Worm (Caenorhabditis elegans) whole organism, late embryonic: ENCODE data around the gene math-31.
"Not testable (repeated sequence)": the region's sequence is repeated elsewhere in the genome, so short reads cannot be mapped to it uniquely, and the experiment has no call there.

Experiments
- C38D4.7 ChIP-seq: fragments of 200-800 bp; sonication (Bioruptor generic); optimal IDR thresholded peaks from 2 replicates; lab custom pipeline; 2018; ENCODE audit warnings: mild to moderate bottlenecking, missing genetic modification characterization, moderate library complexity, missing compliant biosample characterization
- ceh-14 ChIP-seq: sonication (generic microtip); optimal IDR thresholded peaks from 2 replicates; lab custom pipeline; 2016; ENCODE audit warnings: missing genotype, missing genetic modification characterization, missing compliant biosample characterization
- ceh-24 ChIP-seq: sonication (generic microtip); optimal IDR thresholded peaks from 2 replicates; lab custom pipeline; 2016; ENCODE audit warnings: mild to moderate bottlenecking, missing genetic modification characterization, missing compliant biosample characterization
- ceh-30 ChIP-seq: fragments of 150-350 bp; optimal IDR thresholded peaks from 2 replicates; lab custom pipeline; 2014; ENCODE audit warnings: missing biosample characterization, missing genetic modification characterization
- ceh-31 ChIP-seq: sonication (generic microtip); optimal IDR thresholded peaks from 2 replicates; lab custom pipeline; 2016; ENCODE audit warnings: missing genetic modification characterization, missing compliant biosample characterization
- ceh-34 ChIP-seq: sonication (generic microtip); optimal IDR thresholded peaks from 2 replicates; lab custom pipeline; 2016; ENCODE audit warnings: mild to moderate bottlenecking, missing genetic modification characterization, missing compliant biosample characterization
- ceh-48 ChIP-seq: sonication (generic microtip); optimal IDR thresholded peaks from 2 replicates; lab custom pipeline; 2016; ENCODE audit warnings: missing genetic modification characterization, inconsistent platforms, missing compliant biosample characterization
- ceh-6 ChIP-seq: fragments of 200-800 bp; sonication (Bioruptor generic); optimal IDR thresholded peaks from 2 replicates; lab custom pipeline; 2018; ENCODE audit warnings: mild to moderate bottlenecking, missing genetic modification characterization, missing compliant biosample characterization
- che-1 ChIP-seq: sonication (generic microtip); optimal IDR thresholded peaks from 2 replicates; lab custom pipeline; 2016; ENCODE audit warnings: mild to moderate bottlenecking, missing genetic modification characterization, missing compliant biosample characterization
- dve-1 ChIP-seq: sonication (generic microtip); optimal IDR thresholded peaks from 2 replicates; lab custom pipeline; 2017; ENCODE audit warnings: antibody characterized with exemption, mild to moderate bottlenecking, missing genetic modification characterization, missing compliant biosample characterization
- elt-2 ChIP-seq: sonication (generic microtip); optimal IDR thresholded peaks from 2 replicates; lab custom pipeline; 2016; ENCODE audit warnings: missing genetic modification reagents, missing genetic modification characterization, missing compliant biosample characterization
- elt-4 ChIP-seq: sonication (generic microtip); optimal IDR thresholded peaks from 2 replicates; lab custom pipeline; 2016; ENCODE audit warnings: missing genetic modification characterization, missing compliant biosample characterization
- ets-4 ChIP-seq: sonication (generic microtip); optimal IDR thresholded peaks from 2 replicates; lab custom pipeline; 2016; ENCODE audit warnings: missing genetic modification characterization, missing compliant biosample characterization
- fkh-6 ChIP-seq: sonication (generic microtip); optimal IDR thresholded peaks from 2 replicates; lab custom pipeline; 2016; ENCODE audit warnings: missing genetic modification characterization, missing compliant biosample characterization
- gmeb-2 ChIP-seq: sonication (generic microtip); optimal IDR thresholded peaks from 2 replicates; lab custom pipeline; 2016; ENCODE audit warnings: missing genetic modification characterization, inconsistent platforms, missing compliant biosample characterization
- hlh-15 ChIP-seq: sonication (generic microtip); optimal IDR thresholded peaks from 2 replicates; lab custom pipeline; 2016; ENCODE audit warnings: missing genetic modification characterization, missing compliant biosample characterization
- lim-6 ChIP-seq: sonication (generic microtip); optimal IDR thresholded peaks from 2 replicates; lab custom pipeline; 2016; ENCODE audit warnings: missing genetic modification characterization, missing compliant biosample characterization
- nhr-11 ChIP-seq: fragments of 150-350 bp; optimal IDR thresholded peaks from 2 replicates; lab custom pipeline; 2014; ENCODE audit warnings: missing biosample characterization, missing genetic modification characterization
- npax-4 ChIP-seq: sonication (generic microtip); optimal IDR thresholded peaks from 2 replicates; lab custom pipeline; 2016; ENCODE audit warnings: missing genetic modification characterization, missing compliant biosample characterization
- pag-3 ChIP-seq: sonication (generic microtip); optimal IDR thresholded peaks from 2 replicates; lab custom pipeline; 2016; ENCODE audit warnings: missing compliant biosample characterization, missing genetic modification characterization, borderline replicate concordance
- pha-2 ChIP-seq: sonication (generic microtip); optimal IDR thresholded peaks from 2 replicates; lab custom pipeline; 2017; ENCODE audit warnings: mild to moderate bottlenecking, missing genetic modification characterization, missing compliant biosample characterization
- pros-1 ChIP-seq: fragments of 150-350 bp; optimal IDR thresholded peaks from 2 replicates; lab custom pipeline; 2014; ENCODE audit warnings: missing biosample characterization, missing genetic modification reagents, missing genetic modification characterization
- ref-2 ChIP-seq: sonication (generic microtip); optimal IDR thresholded peaks from 2 replicates; lab custom pipeline; 2016; ENCODE audit warnings: missing genetic modification characterization, missing compliant biosample characterization
- sox-2 ChIP-seq: fragments of 200-800 bp; sonication (Bioruptor generic); IDR thresholded peaks from 2 replicates; pipeline ENCODE4 v1.3.6; 2022; ENCODE audit warnings: missing genetic modification reagents, missing genetic modification characterization, missing compliant biosample characterization
- syd-9 ChIP-seq: sonication (generic microtip); optimal IDR thresholded peaks from 2 replicates; lab custom pipeline; 2016; ENCODE audit warnings: mild to moderate bottlenecking, missing genetic modification characterization, moderate library complexity, missing compliant biosample characterization
- tbx-7 ChIP-seq: sonication (generic microtip); optimal IDR thresholded peaks from 2 replicates; lab custom pipeline; 2016; ENCODE audit warnings: missing genotype, missing genetic modification characterization, missing compliant biosample characterization
- unc-3 ChIP-seq, 2 experiments: fragments of 200-800 bp in 1 of 2; sonication (Bioruptor generic) in 1 of 2; sonication (generic microtip) in 1 of 2; conservative IDR thresholded peaks in 1 of 2; optimal IDR thresholded peaks in 1 of 2; 2 replicates each; pipeline versions ENCODE4 v1.3.6 to Lab custom; 2016 to 2022; ENCODE audit warnings: missing compliant biosample characterization in 2 of 2, missing genetic modification characterization in 2 of 2, missing genetic modification reagents in 1 of 2
- unc-42 ChIP-seq: sonication (generic microtip); optimal IDR thresholded peaks from 2 replicates; lab custom pipeline; 2016; ENCODE audit warnings: missing genotype, missing genetic modification characterization, missing compliant biosample characterization
- zip-5 ChIP-seq: sonication (generic microtip); optimal IDR thresholded peaks from 2 replicates; lab custom pipeline; 2016; ENCODE audit warnings: missing genetic modification characterization, missing compliant biosample characterization

math-31 gene

ce11 chrII:1912741-1913140 lies at the start of gene math-31:
Gene math-31, minus strand, starts transcription at chrII:1912841.
- TF ChIP-seq ets-4 (no peak), che-1 (tag; lab: Kevin White, UChicago) (no peak), ceh-6 (GFP tag; lab: Kevin White, UChicago) (no peak)

ce11 chrII:1955568-1955967 lies 42.9 kb upstream of the math-31 start, which contains the start of gene math-49:
Gene math-49, minus strand, starts transcription at chrII:1955668.
- not testable (repeated sequence) for TF ChIP-seq hlh-15 (tag; lab: Kevin White, UChicago); npax-4 (tag; lab: Kevin White, UChicago); sox-2

- TF ChIP-seq ceh-24, result no peak
- peak; percentile 99 for TF ChIP-seq elt-2 (tag; lab: Kevin White, UChicago)
Observed at ce11 chrII:1949119-1949518, 36.5 kb upstream of the math-31 start.

- not testable (repeated sequence) for TF ChIP-seq ceh-30, fkh-6, pros-1 (tag; lab: Kevin White, UChicago)
Observed at ce11 chrII:1948393-1948792, 35.8 kb upstream of the math-31 start, which contains the start of gene ZK250.2. Gene ZK250.2, plus strand, starts transcription at chrII:1948693.

ce11 chrII:1946427-1946826 lies 33.8 kb upstream of the math-31 start, which contains the start of gene math-48:
Gene math-48, minus strand, starts transcription at chrII:1946527.
- TF ChIP-seq lim-6 (tag; lab: Kevin White, UChicago) (no peak), elt-2 (tag; lab: Kevin White, UChicago) (no peak), elt-4 (no peak), ceh-34 (tag; lab: Kevin White, UChicago) (no peak), ceh-31 (tag; lab: Kevin White, UChicago) (no peak)

ce11 chrII:1945093-1945492 lies 32.5 kb upstream of the math-31 start, which contains the start of gene ZK250.14:
Gene ZK250.14, minus strand, starts transcription at chrII:1945193.
- TF ChIP-seq nhr-11 (tag; lab: Kevin White, UChicago) (no peak), dve-1 (tag; lab: Kevin White, UChicago) (no peak)

ce11 chrII:1939652-1940051 lies 27.0 kb upstream of the math-31 start, which contains the start of gene ZK250.13:
Gene ZK250.13, minus strand, starts transcription at chrII:1939752.
- no peak for TF ChIP-seq pag-3 (tag; lab: Kevin White, UChicago)
- TF ChIP-seq ceh-30 (tag; lab: Kevin White, UChicago), result no peak
- TF ChIP-seq syd-9 (tag; lab: Kevin White, UChicago), result no peak
- no peak for TF ChIP-seq ceh-14 (tag; lab: Kevin White, UChicago)
- TF ChIP-seq C38D4.7 (GFP tag; lab: Kevin White, UChicago), result no peak
- TF ChIP-seq ref-2 (tag; lab: Kevin White, UChicago), result no peak
- TF ChIP-seq, all 69 proteins: peak for 0

- TF ChIP-seq npax-4 (tag; lab: Kevin White, UChicago) (no peak), ceh-48 (tag; lab: Kevin White, UChicago) (no peak), sox-2 (no peak), fkh-6 (tag; lab: Kevin White, UChicago) (no peak), unc-3 (GFP tag; conservative IDR thresholded peaks at IDR 0.05; lab: Robert Waterston, UW) (no peak), unc-3 (tag; optimal IDR thresholded peaks at IDR 0.05; lab: Kevin White, UChicago) (no peak), gmeb-2 (tag; lab: Kevin White, UChicago) (no peak), unc-42 (tag; lab: Kevin White, UChicago) (no peak), zip-5 (tag; lab: Kevin White, UChicago) (no peak), tbx-7 (no peak), dve-1 (tag; lab: Kevin White, UChicago) (no peak), pha-2 (tag; lab: Kevin White, UChicago) (no peak)
Observed at ce11 chrII:1928578-1928977, 15.9 kb upstream of the math-31 start.
